Worm (Caenorhabditis elegans): Measurements from ENCODE around the gene F32D8.7.

- TF ChIP-seq nhr-90 (tag; optimal IDR thresholded peaks at IDR 0.05; ENCODE audit: poor library complexity) = no peak
- no peak for TF ChIP-seq pag-3 (tag; optimal IDR thresholded peaks at IDR 0.05; ENCODE audit: borderline replicate concordance, insufficient read depth)
- no peak for TF ChIP-seq ztf-4 (tag; optimal IDR thresholded peaks at IDR 0.05)
- no peak for TF ChIP-seq fos-1 (tag; optimal IDR thresholded peaks at IDR 0.05)
Observed at ce11 chrV:10902682-10903081, 4.4 kb downstream of the F32D8.7 start, which contains the start of gene F32D8.8.
